Worm (Caenorhabditis elegans): ENCODE data around the gene mys-1.

The mys-1 gene

DNA sequence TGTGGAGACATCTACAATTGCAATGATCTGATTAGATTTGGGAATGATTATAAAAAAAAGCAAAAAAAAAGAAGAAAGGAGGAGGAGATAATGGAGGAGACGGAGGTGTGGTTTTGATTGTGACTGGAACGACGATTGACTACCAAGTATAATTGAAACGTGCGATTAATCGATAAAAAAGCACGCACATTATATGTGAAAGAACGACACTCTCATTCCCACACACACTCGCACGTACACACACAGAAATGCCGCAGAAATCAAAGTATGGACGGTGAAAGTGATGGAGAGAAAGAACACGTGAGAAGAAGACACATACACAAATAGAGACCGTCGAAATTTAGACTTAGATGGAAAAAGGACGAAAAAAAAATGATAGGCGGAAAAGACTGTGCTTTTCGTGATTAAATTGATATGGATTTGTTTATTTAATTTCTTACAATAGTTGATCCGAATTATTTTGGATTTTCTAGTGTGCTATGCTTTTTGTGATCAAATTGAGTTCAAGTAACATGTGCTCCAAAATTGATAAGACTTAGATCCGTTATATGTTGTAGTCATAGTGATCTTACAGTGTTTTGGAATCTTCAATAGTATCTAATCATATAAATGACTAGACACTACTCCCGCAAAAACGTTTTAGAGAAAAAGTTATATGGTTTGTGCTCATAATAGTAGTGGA is 9.4 kb upstream of the mys-1 start, which contains the start of gene nhr-135 (continued):
- TF ChIP-seq saeg-2 (GFP tag; IDR thresholded peaks at IDR 0.05) (0 out of 2 replicates have a peak, but pooled peaks have one; percentile 45), egl-27 (tag; optimal IDR thresholded peaks at IDR 0.05) (no peak), daf-16 (GFP tag; optimal IDR thresholded peaks at IDR 0.05) (peak in 1 of 2 experiments; percentile 7), daf-16 (tag; optimal IDR thresholded peaks at IDR 0.05) (peak; percentile 84), ama-1 (optimal IDR thresholded peaks at IDR 0.05) (no peak), unc-130 (GFP tag; optimal IDR thresholded peaks at IDR 0.05) (no peak), ceh-44 (GFP tag; IDR thresholded peaks at IDR 0.05) (no peak), ces-1 (GFP tag; optimal IDR thresholded peaks at IDR 0.05) (no peak), set-16 (GFP tag; IDR thresholded peaks at IDR 0.05) (no peak), attf-4 (tag; optimal IDR thresholded peaks at IDR 0.05) (no peak), zfp-2 (tag; optimal IDR thresholded peaks at IDR 0.05) (no peak), daf-8 (GFP tag; IDR thresholded peaks at IDR 0.05) (no peak), lir-3 (tag; optimal IDR thresholded peaks at IDR 0.05) (no peak), dmd-9 (GFP tag; IDR thresholded peaks at IDR 0.05) (no peak), madf-9 (GFP tag; conservative IDR thresholded peaks at IDR 0.05) (no peak), mep-1 (tag; optimal IDR thresholded peaks at IDR 0.05) (peak; percentile 72), lin-15B (tag; optimal IDR thresholded peaks at IDR 0.05) (no peak), ceh-62 (tag; optimal IDR thresholded peaks at IDR 0.05) (no peak), sdz-12 (GFP tag; optimal IDR thresholded peaks at IDR 0.05) (no peak), zfp-3 (GFP tag; conservative IDR thresholded peaks at IDR 0.05) (no peak), spr-3 (GFP tag; optimal IDR thresholded peaks at IDR 0.05) (no peak), duxl-1 (tag; optimal IDR thresholded peaks at IDR 0.05; ENCODE audit: poor library complexity) (peak; percentile 46), hif-1 (tag; optimal IDR thresholded peaks at IDR 0.05) (peak; percentile 26 to 95), nhr-48 (tag; optimal IDR thresholded peaks at IDR 0.05) (peak; percentile 89), mdl-1 (tag; optimal IDR thresholded peaks at IDR 0.05) (peak; percentile 82 to 97), dve-1 (tag; optimal IDR thresholded peaks at IDR 0.05; ENCODE audit: insufficient read depth) (peak; percentile 78), nhr-10 (tag; optimal IDR thresholded peaks at IDR 0.05) (peak; percentile 70), skn-1 (tag; optimal IDR thresholded peaks at IDR 0.05) (no peak), R02D3.7 (tag; optimal IDR thresholded peaks at IDR 0.05) (no peak), mxl-3 (GFP tag; optimal IDR thresholded peaks at IDR 0.05) (peak; percentile 87), hmg-1.1 (GFP tag; IDR thresholded peaks at IDR 0.05) (no peak), F10B5.3 (tag; optimal IDR thresholded peaks at IDR 0.05) (no peak), nhr-77 (tag; optimal IDR thresholded peaks at IDR 0.05) (peak; percentile 98), fkh-10 (GFP tag; optimal IDR thresholded peaks at IDR 0.05) (no peak), F49E8.2 (tag; optimal IDR thresholded peaks at IDR 0.05; ENCODE audit: borderline replicate concordance) (no peak), aly-2 (tag; optimal IDR thresholded peaks at IDR 0.05) (no peak), nhr-237 (tag; optimal IDR thresholded peaks at IDR 0.05) (no peak), hlh-30 (tag; optimal IDR thresholded peaks at IDR 0.05; ENCODE audit: insufficient read depth) (peak; percentile 90), Y48G9A.11 (GFP tag; IDR thresholded peaks at IDR 0.05) (no peak), lin-38 (GFP tag; IDR thresholded peaks at IDR 0.05) (no peak), pqm-1 (tag; optimal IDR thresholded peaks at IDR 0.05) (peak; percentile 57), Y5F2A.4 (GFP tag; optimal IDR thresholded peaks at IDR 0.05) (no peak), php-3 (GFP tag; IDR thresholded peaks at IDR 0.05) (0 out of 2 replicates have a peak, but pooled peaks have one; percentile 37), zip-2 (tag; optimal IDR thresholded peaks at IDR 0.05) (no peak), lsy-2 (tag; optimal IDR thresholded peaks at IDR 0.05) (peak in 1 of 2 experiments; percentile 46), cey-2 (tag; optimal IDR thresholded peaks at IDR 0.05; ENCODE audit: borderline replicate concordance, insufficient read depth) (peak; percentile 5), mxl-2 (GFP tag; conservative IDR thresholded peaks at IDR 0.05) (no peak), ztf-7 (tag; optimal IDR thresholded peaks at IDR 0.05) (peak; percentile 32), tag-97 (GFP tag; IDR thresholded peaks at IDR 0.05) (no peak), nhr-102 (tag; optimal IDR thresholded peaks at IDR 0.05) (peak; percentile 90)

All from whole organism, L4 larva.